Fruit fly (Drosophila melanogaster): Measurements from ENCODE around the gene CG7453.

DNA sequence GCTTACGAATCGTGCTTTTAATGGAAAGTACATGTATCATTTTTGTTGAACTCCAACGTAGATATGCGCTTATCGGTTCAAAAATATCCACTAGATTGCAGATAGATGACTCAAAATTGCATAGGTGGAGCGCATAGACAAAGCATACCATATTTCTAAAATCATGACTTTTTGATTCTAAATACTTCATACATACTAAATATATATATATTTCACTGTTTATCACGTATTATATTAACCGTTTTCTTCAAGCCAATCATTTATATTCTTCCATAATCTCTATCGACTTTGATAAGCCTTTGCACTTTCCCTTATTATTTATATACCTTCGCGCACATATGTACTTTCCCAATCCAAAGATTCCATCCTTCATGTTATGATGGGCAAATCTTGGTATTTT, 32.0 kb downstream of the CG7453 start, which contains the start of gene CG14195:
- TF ChIP-seq CG11093 (GFP tag; IDR thresholded peaks at IDR 0.05): no peak
- no peak for TF ChIP-seq CG1024 (GFP tag; IDR thresholded peaks at IDR 0.05)
- TF ChIP-seq Abd-B (GFP tag; optimal IDR thresholded peaks at IDR 0.05): no peak
